Fruit fly (Drosophila melanogaster) whole organism, pupa: ENCODE measurements around the gene mRpL37.
A peak's percentile ranks its signal among the peaks of the same experiment; 100 is the strongest.

Experiments
- CG10348 ChIP-seq: fragments of 200-800 bp; sonication (Bioruptor generic); IDR thresholded peaks from 2 replicates; pipeline ENCODE4 v1.3.6; 2022; ENCODE audit warnings: missing biosample characterization, missing genetic modification characterization
- CG12605 ChIP-seq: fragments of 200-800 bp; sonication (Bioruptor generic); IDR thresholded peaks from 2 replicates; pipeline ENCODE4 v1.3.6; 2022; ENCODE audit warnings: missing biosample characterization, missing genetic modification characterization
- CG13204 ChIP-seq: fragments of 200-800 bp; sonication (Bioruptor generic); optimal IDR thresholded peaks from 2 replicates; lab custom pipeline; 2018; ENCODE audit warnings: missing biosample characterization, mild to moderate bottlenecking, missing genetic modification characterization, moderate library complexity
- CG14655 ChIP-seq: fragments of 200-800 bp; sonication (Bioruptor generic); optimal IDR thresholded peaks from 3 replicates; lab custom pipeline; 2017; ENCODE audit warnings: mild to moderate bottlenecking, missing biosample characterization, missing genetic modification reagents, missing genetic modification characterization
- CG15710 ChIP-seq: fragments of 200-800 bp; sonication (Bioruptor generic); optimal IDR thresholded peaks from 2 replicates; lab custom pipeline; 2018; ENCODE audit warnings: missing biosample characterization, mild to moderate bottlenecking, missing genetic modification characterization, moderate library complexity
- CG17806 ChIP-seq: fragments of 200-800 bp; sonication (Bioruptor generic); optimal IDR thresholded peaks from 2 replicates; lab custom pipeline; 2018; ENCODE audit warnings: missing biosample characterization, mild to moderate bottlenecking, missing genetic modification characterization, moderate library complexity
- CG32121 ChIP-seq: fragments of 200-800 bp; sonication (Bioruptor generic); IDR thresholded peaks from 2 replicates; pipeline ENCODE4 v1.3.6; 2022; ENCODE audit warnings: missing biosample characterization, missing genetic modification characterization
- CG34367 ChIP-seq: fragments of 200-800 bp; sonication (Bioruptor generic); optimal IDR thresholded peaks from 2 replicates; lab custom pipeline; 2018; ENCODE audit warnings: missing biosample characterization, mild to moderate bottlenecking, missing genetic modification characterization
- CG4496 ChIP-seq: fragments of 200-800 bp; sonication (Bioruptor generic); IDR thresholded peaks from 3 replicates; pipeline ENCODE4 v1.3.6; 2022; ENCODE audit warnings: missing biosample characterization, missing genetic modification characterization
- CG8159 ChIP-seq: fragments of 200-800 bp; sonication (Bioruptor generic); optimal IDR thresholded peaks from 3 replicates; lab custom pipeline; 2018; ENCODE audit warnings: missing biosample characterization, mild to moderate bottlenecking, missing genetic modification characterization, moderate library complexity
- CG8301 ChIP-seq: fragments of 200-800 bp; sonication (Bioruptor generic); optimal IDR thresholded peaks from 2 replicates; lab custom pipeline; 2018; ENCODE audit warnings: missing biosample characterization, mild to moderate bottlenecking, missing genetic modification characterization
- CG9948 ChIP-seq: fragments of 200-800 bp; sonication (Bioruptor generic); optimal IDR thresholded peaks from 2 replicates; lab custom pipeline; 2018; ENCODE audit warnings: missing biosample characterization, mild to moderate bottlenecking, missing genetic modification characterization, moderate library complexity
- D1 ChIP-seq: fragments of 200-800 bp; sonication (Bioruptor generic); optimal IDR thresholded peaks from 2 replicates; lab custom pipeline; 2018; ENCODE audit warnings: missing biosample characterization, mild to moderate bottlenecking, missing genetic modification characterization, moderate library complexity
- EcR ChIP-seq: fragments of 200-800 bp; sonication (Bioruptor generic); optimal IDR thresholded peaks from 3 replicates; lab custom pipeline; 2019; ENCODE audit warnings: missing biosample characterization, missing genetic modification characterization, mild to moderate bottlenecking, moderate library complexity, missing genetic modification reagents
- Ets98B ChIP-seq: fragments of 200-800 bp; sonication (Bioruptor generic); IDR thresholded peaks from 2 replicates; pipeline ENCODE4 v1.3.6; 2022; ENCODE audit warnings: missing biosample characterization, missing genetic modification characterization
- Pif1A ChIP-seq: fragments of 200-800 bp; sonication (Bioruptor generic); optimal IDR thresholded peaks from 3 replicates; lab custom pipeline; 2016; ENCODE audit warnings: missing biosample characterization, missing genetic modification characterization
- Pif1B ChIP-seq: fragments of 200-800 bp; sonication (Bioruptor generic); optimal IDR thresholded peaks from 3 replicates; lab custom pipeline; 2016; ENCODE audit warnings: missing biosample characterization, missing genetic modification characterization
- Snoo ChIP-seq: fragments of 200-800 bp; sonication (Bioruptor generic); optimal IDR thresholded peaks from 3 replicates; lab custom pipeline; 2017; ENCODE audit warnings: missing biosample characterization, mild to moderate bottlenecking, missing genetic modification characterization, inconsistent platforms
- fd96Ca ChIP-seq: fragments of 200-800 bp; sonication (Bioruptor generic); IDR thresholded peaks from 3 replicates; pipeline ENCODE4 v1.3.6; 2022; ENCODE audit warnings: missing biosample characterization, missing genetic modification characterization
- gl ChIP-seq: fragments of 200-800 bp; sonication (Bioruptor generic); optimal IDR thresholded peaks from 2 replicates; lab custom pipeline; 2018; ENCODE audit warnings: missing biosample characterization, mild to moderate bottlenecking, missing genetic modification characterization
- rn ChIP-seq: fragments of 200-800 bp; sonication (Bioruptor generic); IDR thresholded peaks from 2 replicates; pipeline ENCODE4 v1.3.6; 2022; ENCODE audit warnings: missing biosample characterization, missing genetic modification characterization

The mRpL37 gene

dm6 chr3R:10767526-10767925 lies 16.4 kb downstream of the mRpL37 start, which contains the start of gene TfIIFbeta:
TfIIFbeta (minus strand) TSS chr3R:10767804.
- TF ChIP-seq CG8159 (tag; lab: Kevin White, UChicago) (no peak), CG9948 (no peak), Pif1A (GFP tag; lab: Kevin White, UChicago) (no peak), CG13204 (GFP tag; lab: Kevin White, UChicago) (no peak), Pif1B (no peak), CG34367 (no peak), CG12605 (no peak), Ets98B (GFP tag; lab: Robert Waterston, UW) (no peak), CG17806 (no peak), CG4496 (GFP tag; lab: Robert Waterston, UW) (no peak), CG8301 (tag; lab: Kevin White, UChicago) (no peak), CG15710 (tag; lab: Kevin White, UChicago) (no peak), fd96Ca (GFP tag; lab: Robert Waterston, UW) (no peak), CG14655 (GFP tag; lab: Kevin White, UChicago) (no peak), Snoo (tag; lab: Kevin White, UChicago) (no peak)

dm6 chr3R:10761980-10762379 lies 21.9 kb downstream of the mRpL37 start:
- no peak for TF ChIP-seq Pif1A (GFP tag; lab: Kevin White, UChicago)
- no peak for TF ChIP-seq EcR (GFP tag; lab: Kevin White, UChicago)
- no peak for TF ChIP-seq CG14655 (GFP tag; lab: Kevin White, UChicago)
- peak; percentile 62; the same call in 1 of the 2 replicates for TF ChIP-seq CG32121 (GFP tag; lab: Robert Waterston, UW)
- no peak for TF ChIP-seq CG9948
- no peak for TF ChIP-seq CG8301 (tag; lab: Kevin White, UChicago)
- TF ChIP-seq CG15710 (tag; lab: Kevin White, UChicago): no peak
- TF ChIP-seq D1 (tag; lab: Kevin White, UChicago): no peak
- TF ChIP-seq CG12605: no peak
- TF ChIP-seq Snoo (tag; lab: Kevin White, UChicago): no peak
- TF ChIP-seq CG34367: no peak
- TF ChIP-seq Ets98B (GFP tag; lab: Robert Waterston, UW): 0 out of 2 replicates have a peak, but pooled peaks have one; percentile 21
- TF ChIP-seq CG4496 (GFP tag; lab: Robert Waterston, UW): peak; percentile 65; the same call in 2 of the 3 replicates
- no peak for TF ChIP-seq rn (GFP tag; lab: Robert Waterston, UW)
- no peak for TF ChIP-seq fd96Ca (GFP tag; lab: Robert Waterston, UW)

dm6 chr3R:10760966-10761855 lies 22.7 kb downstream of the mRpL37 start, which contains the start of the genes MED7 and Cap-H2:
MED7 (minus strand) TSS chr3R:10761032.
Cap-H2 (plus strand) TSS chr3R:10761310.
- TF ChIP-seq CG12605 (no peak), Snoo (tag; lab: Kevin White, UChicago) (no peak), D1 (tag; lab: Kevin White, UChicago) (no peak), CG9948 (no peak), rn (GFP tag; lab: Robert Waterston, UW) (0 out of 2 replicates have a peak, but pooled peaks have one; percentile 26), CG8159 (tag; lab: Kevin White, UChicago) (no peak), CG14655 (GFP tag; lab: Kevin White, UChicago) (no peak), CG15710 (tag; lab: Kevin White, UChicago) (no peak), fd96Ca (GFP tag; lab: Robert Waterston, UW) (no peak; the same call in 2 of the 3 replicates), Ets98B (GFP tag; lab: Robert Waterston, UW) (peak; percentile 44), CG34367 (no peak), CG10348 (no peak), CG32121 (GFP tag; lab: Robert Waterston, UW) (peak; percentile 67), CG8301 (tag; lab: Kevin White, UChicago) (no peak), EcR (GFP tag; lab: Kevin White, UChicago) (no peak), CG13204 (GFP tag; lab: Kevin White, UChicago) (no peak), Pif1B (no peak), gl (tag; lab: Kevin White, UChicago) (no peak), CG17806 (no peak), CG4496 (GFP tag; lab: Robert Waterston, UW) (peak; percentile 66; the same call in 2 of the 3 replicates), Pif1A (GFP tag; lab: Kevin White, UChicago) (no peak)

dm6 chr3R:10759348-10759847 lies 24.5 kb downstream of the mRpL37 start, which contains the start of gene CG31272:
CG31272 (minus strand) TSS chr3R:10759398.
- no peak for TF ChIP-seq CG14655 (GFP tag; lab: Kevin White, UChicago)
- TF ChIP-seq Pif1A (GFP tag; lab: Kevin White, UChicago): no peak
- TF ChIP-seq CG32121 (GFP tag; lab: Robert Waterston, UW): no peak
- TF ChIP-seq CG10348: no peak
- TF ChIP-seq Snoo (tag; lab: Kevin White, UChicago): no peak
- no peak for TF ChIP-seq CG13204 (GFP tag; lab: Kevin White, UChicago)
- TF ChIP-seq CG15710 (tag; lab: Kevin White, UChicago): no peak
- TF ChIP-seq Pif1B: no peak
- TF ChIP-seq CG12605: no peak
- no peak for TF ChIP-seq CG4496 (GFP tag; lab: Robert Waterston, UW)

dm6 chr3R:10755534-10755933 lies 28.4 kb downstream of the mRpL37 start, which contains the start of gene CG14691:
CG14691 (minus strand) TSS chr3R:10755634.
- TF ChIP-seq CG14655 (GFP tag; lab: Kevin White, UChicago) (no peak), CG34367 (no peak), Pif1A (GFP tag; lab: Kevin White, UChicago) (no peak), CG12605 (no peak), CG9948 (no peak), rn (GFP tag; lab: Robert Waterston, UW) (no peak), CG17806 (no peak)
